Worm (Caenorhabditis elegans) whole organism, early embryonic: ENCODE results near the gene F14E5.8.

ENCODE experiments used
- aly-1 ChIP-seq: sonication (generic microtip); optimal IDR thresholded peaks from 2 replicates; lab custom pipeline; 2016; ENCODE audit warnings: missing genetic modification characterization, missing compliant biosample characterization
- ama-1 ChIP-seq: fragments of 150-350 bp; optimal IDR thresholded peaks from 2 replicates; lab custom pipeline; 2014
- ceh-36 ChIP-seq: sonication (generic microtip); optimal IDR thresholded peaks from 2 replicates; lab custom pipeline; 2016; ENCODE audit warnings: missing genetic modification characterization, inconsistent platforms, missing compliant biosample characterization
- hmg-4 ChIP-seq: fragments of 200-800 bp; sonication (Bioruptor generic); optimal IDR thresholded peaks from 2 replicates; lab custom pipeline; 2018; ENCODE audit warnings: mild to moderate bottlenecking, missing genetic modification characterization, missing compliant biosample characterization
- scrt-1 ChIP-seq: fragments of 200-800 bp; sonication (Bioruptor generic); IDR thresholded peaks from 2 replicates; pipeline ENCODE4 v1.3.6; 2022; ENCODE audit warnings: missing genetic modification characterization, missing compliant biosample characterization
- sea-1 ChIP-seq: fragments of 200-800 bp; sonication (Bioruptor generic); conservative IDR thresholded peaks from 2 replicates; pipeline ENCODE4 v1.3.6; 2022; ENCODE audit warnings: missing genetic modification characterization, missing compliant biosample characterization
- tbx-11 ChIP-seq: fragments of 200-800 bp; sonication (Bioruptor generic); IDR thresholded peaks from 2 replicates; pipeline ENCODE4 v1.3.6; 2022; ENCODE audit warnings: missing genetic modification characterization, missing compliant biosample characterization
- tra-4 ChIP-seq: sonication (generic microtip); optimal IDR thresholded peaks from 2 replicates; lab custom pipeline; 2017; ENCODE audit warnings: missing genetic modification characterization, missing compliant biosample characterization

- TF ChIP-seq scrt-1 (GFP tag; lab: Robert Waterston, UW) (no peak), aly-1 (tag; lab: Kevin White, UChicago) (no peak), sea-1 (GFP tag; lab: Robert Waterston, UW) (no peak), ama-1 (lab: Kevin White, UChicago) (no peak), hmg-4 (no peak), tra-4 (no peak), tbx-11 (GFP tag; lab: Robert Waterston, UW) (no peak), ceh-36 (tag; lab: Kevin White, UChicago) (no peak)
Measured at ce11 chrII:8428758-8428946, 8.8 kb downstream of the F14E5.8 start, which contains the start of gene F14E5.2.
